Fruit fly (Drosophila melanogaster): ENCODE measurements around the gene pie.

pie gene

DNA sequence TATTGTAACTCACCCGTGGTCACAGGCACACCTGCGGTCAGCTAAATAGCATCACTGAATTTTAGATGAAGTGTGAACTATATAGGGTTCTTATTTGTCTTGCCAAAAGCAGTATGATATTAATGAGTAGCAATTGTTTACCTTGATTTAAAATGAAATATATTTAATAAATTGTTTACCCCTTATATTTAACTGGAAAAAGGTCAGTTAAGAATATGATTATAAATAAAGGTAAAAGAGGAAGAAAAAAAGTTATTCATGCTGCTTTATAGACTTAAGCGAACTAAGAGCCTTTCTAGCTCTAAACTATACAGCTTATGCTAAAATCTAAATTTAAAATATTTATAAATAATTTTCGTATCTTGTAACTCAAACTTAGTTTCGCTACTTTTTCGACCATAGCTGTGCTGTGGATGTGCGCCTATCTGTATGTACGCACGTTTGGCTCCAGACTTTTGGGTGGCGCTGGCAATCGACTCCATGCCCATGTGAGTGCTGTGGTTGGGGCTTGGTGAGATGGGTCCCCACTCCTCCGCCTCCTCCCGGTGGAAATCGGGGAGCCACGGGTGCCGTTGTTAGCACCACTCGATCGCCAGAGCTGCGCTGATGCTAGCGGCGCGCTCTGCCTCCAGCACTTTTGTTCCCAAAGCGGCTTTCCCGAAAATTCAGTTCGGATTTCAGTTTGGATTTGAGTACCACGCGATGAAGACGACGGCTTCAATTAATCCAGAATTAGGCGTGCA is 19.6 kb upstream of the pie start, which contains the start of gene loh (continued):
- no peak for TF ChIP-seq hkb (optimal IDR thresholded peaks at IDR 0.05)
- TF ChIP-seq hkb (GFP tag; IDR thresholded peaks at IDR 0.05), result peak; percentile 50; the same call in 1 of the 2 replicates
- TF ChIP-seq CG2129 (GFP tag; IDR thresholded peaks at IDR 0.05; ENCODE audit: partially characterized antibody), result no peak
- TF ChIP-seq Ets97D (GFP tag; optimal IDR thresholded peaks at IDR 0.05), result no peak
- TF ChIP-seq unpg (GFP tag; optimal IDR thresholded peaks at IDR 0.05), result peak; percentile 42
- no peak for TF ChIP-seq inv (GFP tag; IDR thresholded peaks at IDR 0.05; ENCODE audit: partially characterized antibody)
- TF ChIP-seq CG31388 (GFP tag; optimal IDR thresholded peaks at IDR 0.05), result no peak
- TF ChIP-seq bbx (GFP tag; IDR thresholded peaks at IDR 0.05; ENCODE audit: partially characterized antibody), result no peak
- no peak for TF ChIP-seq ash1 (GFP tag; optimal IDR thresholded peaks at IDR 0.05)
- no peak for TF ChIP-seq amos (GFP tag; IDR thresholded peaks at IDR 0.05; ENCODE audit: partially characterized antibody)
- TF ChIP-seq CG1792 (GFP tag; optimal IDR thresholded peaks at IDR 0.05), result no peak
- TF ChIP-seq sisA (GFP tag; IDR thresholded peaks at IDR 0.05), result no peak
- TF ChIP-seq tgo (GFP tag; IDR thresholded peaks at IDR 0.05), result no peak
- peak; percentile 81 for TF ChIP-seq nmo (GFP tag; optimal IDR thresholded peaks at IDR 0.05)
- no peak for TF ChIP-seq psq (GFP tag; optimal IDR thresholded peaks at IDR 0.05)
- 0 out of 2 replicates have a peak, but pooled peaks have one; percentile 23 for TF ChIP-seq peb (GFP tag; IDR thresholded peaks at IDR 0.05)
- TF ChIP-seq sima (GFP tag; optimal IDR thresholded peaks at IDR 0.05), result no peak
- TF ChIP-seq CG11247 (GFP tag; IDR thresholded peaks at IDR 0.05), result no peak
- TF ChIP-seq tin (GFP tag; optimal IDR thresholded peaks at IDR 0.05), result peak; percentile 61
- peak; percentile 46 for TF ChIP-seq BtbVII (GFP tag; optimal IDR thresholded peaks at IDR 0.05)
- TF ChIP-seq CG12942 (GFP tag; optimal IDR thresholded peaks at IDR 0.05), result no peak
- no peak for TF ChIP-seq CG15011 (GFP tag; optimal IDR thresholded peaks at IDR 0.05)
- TF ChIP-seq CG11085 (GFP tag; IDR thresholded peaks at IDR 0.05), result no peak
- no peak for TF ChIP-seq Opbp (GFP tag; IDR thresholded peaks at IDR 0.05; ENCODE audit: partially characterized antibody)
- TF ChIP-seq CG3995 (GFP tag; optimal IDR thresholded peaks at IDR 0.05), result no peak
- no peak for TF ChIP-seq ftz-f1 (GFP tag; optimal IDR thresholded peaks at IDR 0.05)
- TF ChIP-seq mirr (GFP tag; optimal IDR thresholded peaks at IDR 0.05), result no peak
- TF ChIP-seq CG6272 (GFP tag; IDR thresholded peaks at IDR 0.05), result no peak
- TF ChIP-seq CG16813 (GFP tag; IDR thresholded peaks at IDR 0.05; ENCODE audit: partially characterized antibody), result no peak
- TF ChIP-seq CG10431 (GFP tag; optimal IDR thresholded peaks at IDR 0.05), result peak; percentile 25
- no peak for TF ChIP-seq btn (GFP tag; optimal IDR thresholded peaks at IDR 0.05)
- TF ChIP-seq CG17359 (tag; optimal IDR thresholded peaks at IDR 0.05), result peak; percentile 52
- TF ChIP-seq zfh2 (GFP tag; optimal IDR thresholded peaks at IDR 0.05), result no peak
- TF ChIP-seq Atf3 (GFP tag; optimal IDR thresholded peaks at IDR 0.05), result no peak
- TF ChIP-seq NfI (GFP tag; optimal IDR thresholded peaks at IDR 0.05), result peak; percentile 1
- TF ChIP-seq abd-A (tag; optimal IDR thresholded peaks at IDR 0.05), result no peak
- TF ChIP-seq br (optimal IDR thresholded peaks at IDR 0.05), result no peak
- no peak for TF ChIP-seq nom (GFP tag; optimal IDR thresholded peaks at IDR 0.05)
- peak; percentile 61 for TF ChIP-seq CG1233 (GFP tag; optimal IDR thresholded peaks at IDR 0.05)
- no peak for TF ChIP-seq Scr (GFP tag; IDR thresholded peaks at IDR 0.05; ENCODE audit: partially characterized antibody)
- TF ChIP-seq CG11560 (tag; IDR thresholded peaks at IDR 0.05), result no peak
- TF ChIP-seq CG42726 (GFP tag; IDR thresholded peaks at IDR 0.05; ENCODE audit: partially characterized antibody), result no peak
- TF ChIP-seq CG12659 (GFP tag; optimal IDR thresholded peaks at IDR 0.05), result peak; percentile 63
- TF ChIP-seq CG10147 (GFP tag; optimal IDR thresholded peaks at IDR 0.05), result peak; percentile 47
- TF ChIP-seq kah (GFP tag; optimal IDR thresholded peaks at IDR 0.05), result peak; percentile 35
- no peak for TF ChIP-seq CG14014 (GFP tag; IDR thresholded peaks at IDR 0.05)
- TF ChIP-seq Dip3 (GFP tag; optimal IDR thresholded peaks at IDR 0.05), result no peak
- TF ChIP-seq dan (GFP tag; IDR thresholded peaks at IDR 0.05), result no peak
- TF ChIP-seq gfzf (GFP tag; optimal IDR thresholded peaks at IDR 0.05), result no peak
- TF ChIP-seq ase (GFP tag; IDR thresholded peaks at IDR 0.05), result no peak
